Worm (Caenorhabditis elegans) whole organism, young adult: Measurements from ENCODE around the gene isp-1.
A peak's percentile ranks its signal among the peaks of the same experiment; 100 is the strongest.

Experiments
- B0019.2 ChIP-seq: fragments of 200-800 bp; sonication (Bioruptor generic); conservative IDR thresholded peaks from 2 replicates; pipeline ENCODE4 v1.3.6; 2022; ENCODE audit warnings: missing genetic modification reagents, missing genetic modification characterization, missing compliant biosample characterization
- B0035.1 ChIP-seq: sonication (generic microtip); optimal IDR thresholded peaks from 2 replicates; lab custom pipeline; 2016; ENCODE audit warnings: missing genetic modification characterization, mild to moderate bottlenecking, missing compliant biosample characterization, missing genotype, missing genetic modification reagents
- C06A6.2 ChIP-seq: fragments of 200-800 bp; sonication (Bioruptor generic); conservative IDR thresholded peaks from 2 replicates; pipeline ENCODE4 v1.3.6; 2022; ENCODE audit warnings: missing genetic modification characterization, missing compliant biosample characterization
- F10E7.11 ChIP-seq: sonication (generic microtip); optimal IDR thresholded peaks from 2 replicates; lab custom pipeline; 2017; ENCODE audit warnings: mild to moderate bottlenecking, missing genetic modification characterization, moderate library complexity, missing compliant biosample characterization
- T07F8.4 ChIP-seq: sonication (generic microtip); optimal IDR thresholded peaks from 2 replicates; lab custom pipeline; 2016; ENCODE audit warnings: mild to moderate bottlenecking, missing genetic modification characterization, moderate library complexity, missing compliant biosample characterization
- T26A5.8 ChIP-seq: sonication (generic microtip); optimal IDR thresholded peaks from 2 replicates; lab custom pipeline; 2016; ENCODE audit warnings: missing genetic modification characterization, missing compliant biosample characterization
- ama-1 ChIP-seq, 3 experiments: fragments of 150-350 bp in 1 of 3; sonication (generic microtip) in 2 of 3; optimal IDR thresholded peaks; 2 replicates each; lab custom pipeline; 2014 to 2018; ENCODE audit warnings: missing biosample characterization in 2 of 3, missing genetic modification characterization in 2 of 3, missing genetic modification reagents in 2 of 3
- aptf-2 ChIP-seq: fragments of 200-800 bp; sonication (Bioruptor generic); conservative IDR thresholded peaks from 2 replicates; pipeline ENCODE4 v1.3.6; 2022; ENCODE audit warnings: missing genetic modification reagents, missing genetic modification characterization, missing compliant biosample characterization
- aptf-3 ChIP-seq: fragments of 200-800 bp; sonication (Bioruptor generic); IDR thresholded peaks from 2 replicates; pipeline ENCODE4 v1.3.6; 2022; ENCODE audit warnings: missing genetic modification characterization, missing compliant biosample characterization
- atf-7 ChIP-seq: sonication (generic microtip); optimal IDR thresholded peaks from 2 replicates; lab custom pipeline; 2017; ENCODE audit warnings: mild to moderate bottlenecking, missing genetic modification characterization, missing compliant biosample characterization
- attf-3 ChIP-seq: fragments of 200-800 bp; sonication (Bioruptor generic); conservative IDR thresholded peaks from 2 replicates; pipeline ENCODE4 v1.3.6; 2022; ENCODE audit warnings: missing genetic modification reagents, missing genetic modification characterization, missing compliant biosample characterization
- bed-1 ChIP-seq: fragments of 200-800 bp; sonication (Bioruptor generic); IDR thresholded peaks from 2 replicates; pipeline ENCODE4 v1.3.6; 2022; ENCODE audit warnings: missing genetic modification reagents, missing genetic modification characterization, missing compliant biosample characterization
- bed-2 ChIP-seq: fragments of 200-800 bp; sonication (Bioruptor generic); IDR thresholded peaks from 2 replicates; pipeline ENCODE4 v1.3.6; 2022; ENCODE audit warnings: missing genetic modification reagents, missing genetic modification characterization, missing compliant biosample characterization
- ceh-100 ChIP-seq: fragments of 200-800 bp; sonication (Bioruptor generic); IDR thresholded peaks from 2 replicates; pipeline ENCODE4 v1.3.6; 2022; ENCODE audit warnings: missing genetic modification reagents, missing genetic modification characterization, missing compliant biosample characterization
- ceh-27 ChIP-seq: fragments of 200-800 bp; sonication (Bioruptor generic); optimal IDR thresholded peaks from 2 replicates; lab custom pipeline; 2018; ENCODE audit warnings: mild to moderate bottlenecking, missing genetic modification characterization, moderate library complexity, missing compliant biosample characterization
- ceh-91 ChIP-seq: fragments of 200-800 bp; sonication (Bioruptor generic); IDR thresholded peaks from 2 replicates; pipeline ENCODE4 v1.3.6; 2022; ENCODE audit warnings: missing genetic modification reagents, missing genetic modification characterization, missing compliant biosample characterization
- dox-1 ChIP-seq: fragments of 200-800 bp; sonication (Bioruptor generic); IDR thresholded peaks from 2 replicates; pipeline ENCODE4 v1.3.6; 2022; ENCODE audit warnings: missing genetic modification reagents, missing genetic modification characterization, missing compliant biosample characterization
- dpff-1 ChIP-seq: sonication (generic microtip); optimal IDR thresholded peaks from 2 replicates; lab custom pipeline; 2017; ENCODE audit warnings: mild to moderate bottlenecking, missing genetic modification characterization, missing compliant biosample characterization
- egl-44 ChIP-seq: fragments of 200-800 bp; sonication (Bioruptor generic); IDR thresholded peaks from 2 replicates; pipeline ENCODE4 v1.3.6; 2022; ENCODE audit warnings: missing genetic modification reagents, missing genetic modification characterization, missing compliant biosample characterization
- hlh-12 ChIP-seq: sonication (generic microtip); optimal IDR thresholded peaks from 2 replicates; lab custom pipeline; 2016; ENCODE audit warnings: missing genetic modification characterization, missing compliant biosample characterization
- hmg-1.2 ChIP-seq: fragments of 200-800 bp; sonication (Bioruptor generic); IDR thresholded peaks from 2 replicates; pipeline ENCODE4 v1.3.6; 2022; ENCODE audit warnings: missing genetic modification reagents, missing genetic modification characterization, missing compliant biosample characterization
- lin-54 ChIP-seq: fragments of 200-800 bp; sonication (Bioruptor generic); optimal IDR thresholded peaks from 2 replicates; lab custom pipeline; 2018; ENCODE audit warnings: mild to moderate bottlenecking, missing genetic modification characterization, missing compliant biosample characterization
- madf-3 ChIP-seq: fragments of 200-800 bp; sonication (Bioruptor generic); IDR thresholded peaks from 2 replicates; pipeline ENCODE4 v1.3.6; 2022; ENCODE audit warnings: missing genetic modification reagents, missing genetic modification characterization, missing compliant biosample characterization
- mel-28 ChIP-seq: sonication (generic microtip); optimal IDR thresholded peaks from 2 replicates; lab custom pipeline; 2016; ENCODE audit warnings: borderline replicate concordance, mild to moderate bottlenecking, missing genetic modification characterization, missing compliant biosample characterization
- mxl-1 ChIP-seq: sonication (generic microtip); optimal IDR thresholded peaks from 2 replicates; lab custom pipeline; 2016; ENCODE audit warnings: missing genetic modification characterization, missing compliant biosample characterization
- nhr-27 ChIP-seq: fragments of 200-800 bp; sonication (Bioruptor generic); optimal IDR thresholded peaks from 2 replicates; lab custom pipeline; 2018; ENCODE audit warnings: mild to moderate bottlenecking, missing genetic modification characterization, moderate library complexity, missing compliant biosample characterization
- nhr-90 ChIP-seq: sonication (generic microtip); optimal IDR thresholded peaks from 2 replicates; lab custom pipeline; 2016; ENCODE audit warnings: missing genotype, mild to moderate bottlenecking, missing genetic modification characterization, missing compliant biosample characterization
- pbrm-1 ChIP-seq: fragments of 200-800 bp; sonication (Bioruptor generic); IDR thresholded peaks from 2 replicates; pipeline ENCODE4 v1.3.6; 2022; ENCODE audit warnings: missing genetic modification reagents, missing genetic modification characterization, missing compliant biosample characterization
- pha-4 ChIP-seq: fragments of 150-350 bp; sonication (generic microtip); optimal IDR thresholded peaks from 2 replicates; lab custom pipeline; 2014; ENCODE audit warnings: missing biosample characterization, missing genetic modification reagents, missing genetic modification characterization
- sea-2 ChIP-seq: fragments of 200-800 bp; sonication (Bioruptor generic); IDR thresholded peaks from 2 replicates; pipeline ENCODE4 v1.3.6; 2022; ENCODE audit warnings: missing genetic modification characterization, missing compliant biosample characterization
- snpc-3.4 ChIP-seq: sonication (generic microtip); optimal IDR thresholded peaks from 2 replicates; lab custom pipeline; 2017; ENCODE audit warnings: missing genetic modification characterization, mild to moderate bottlenecking, missing compliant biosample characterization, antibody characterized with exemption, moderate library complexity, missing genotype, missing genetic modification reagents
- tbp1 ChIP-seq: fragments of 200-800 bp; sonication (Bioruptor generic); optimal IDR thresholded peaks from 2 replicates; lab custom pipeline; 2018; ENCODE audit warnings: mild to moderate bottlenecking, missing genetic modification characterization, missing compliant biosample characterization
- ztf-25 ChIP-seq: fragments of 200-800 bp; sonication (Bioruptor generic); IDR thresholded peaks from 2 replicates; pipeline ENCODE4 v1.3.6; 2022; ENCODE audit warnings: missing genetic modification reagents, missing genetic modification characterization, missing compliant biosample characterization
- ztf-26 ChIP-seq: sonication (generic microtip); optimal IDR thresholded peaks from 2 replicates; lab custom pipeline; 2017; ENCODE audit warnings: missing genetic modification characterization, missing compliant biosample characterization

Gene isp-1

ce11 chrIV:8173610-8174009, 37.8 kb upstream of the isp-1 start:
- TF ChIP-seq attf-3 (GFP tag; lab: Robert Waterston, UW) (no peak), atf-7 (tag; lab: Kevin White, UChicago) (no peak), ceh-100 (GFP tag; lab: Robert Waterston, UW) (no peak), sea-2 (GFP tag; lab: Robert Waterston, UW) (no peak), madf-3 (GFP tag; lab: Robert Waterston, UW) (no peak), mxl-1 (no peak), ama-1 (optimal IDR thresholded peaks at IDR 0.05; lab: Kevin White, UChicago) (no peak), ama-1 (GFP tag; optimal IDR thresholded peaks at IDR 0.05; lab: Kevin White, UChicago) (no peak), F10E7.11 (tag; lab: Kevin White, UChicago) (no peak), ceh-91 (no peak), snpc-3.4 (tag; lab: Kevin White, UChicago) (no peak), nhr-27 (tag; lab: Kevin White, UChicago) (no peak), pha-4 (tag; lab: Kevin White, UChicago) (no peak), B0019.2 (GFP tag; lab: Robert Waterston, UW) (no peak), egl-44 (GFP tag; lab: Robert Waterston, UW) (no peak)

ce11 chrIV:8171376-8171775, 35.5 kb upstream of the isp-1 start:
- TF ChIP-seq bed-1 (GFP tag; lab: Robert Waterston, UW) (no peak), ceh-27 (GFP tag; lab: Kevin White, UChicago) (peak; percentile 66), mel-28 (tag; lab: Kevin White, UChicago) (no peak), dox-1 (no peak), C06A6.2 (GFP tag; lab: Robert Waterston, UW) (no peak)

ce11 chrIV:8170264-8170663, 34.4 kb upstream of the isp-1 start:
- TF ChIP-seq bed-2 (no peak), aptf-3 (GFP tag; lab: Robert Waterston, UW) (no peak), hmg-1.2 (GFP tag; lab: Robert Waterston, UW) (peak; percentile 70; the same call in 1 of the 2 replicates), T07F8.4 (tag; lab: Kevin White, UChicago) (no peak), T26A5.8 (no peak)

ce11 chrIV:8169674-8170073, 33.8 kb upstream of the isp-1 start, which contains the start of gene C07G1.15:
C07G1.15 (plus strand) TSS chrIV:8169974.
- TF ChIP-seq mel-28 (tag; lab: Kevin White, UChicago) (no peak), aptf-2 (GFP tag; lab: Robert Waterston, UW) (no peak), pbrm-1 (GFP tag; lab: Robert Waterston, UW) (no peak), ztf-26 (tag; lab: Kevin White, UChicago) (no peak), lin-54 (GFP tag; lab: Kevin White, UChicago) (no peak), nhr-90 (tag; lab: Kevin White, UChicago) (no peak), dpff-1 (no peak), B0035.1 (tag; lab: Kevin White, UChicago) (no peak), hlh-12 (tag; lab: Kevin White, UChicago) (no peak), ztf-25 (GFP tag; lab: Robert Waterston, UW) (no peak), tbp1 (no peak)
